Fruit fly (Drosophila melanogaster): ENCODE results near the gene CG34428.

CG34428 gene

DNA sequence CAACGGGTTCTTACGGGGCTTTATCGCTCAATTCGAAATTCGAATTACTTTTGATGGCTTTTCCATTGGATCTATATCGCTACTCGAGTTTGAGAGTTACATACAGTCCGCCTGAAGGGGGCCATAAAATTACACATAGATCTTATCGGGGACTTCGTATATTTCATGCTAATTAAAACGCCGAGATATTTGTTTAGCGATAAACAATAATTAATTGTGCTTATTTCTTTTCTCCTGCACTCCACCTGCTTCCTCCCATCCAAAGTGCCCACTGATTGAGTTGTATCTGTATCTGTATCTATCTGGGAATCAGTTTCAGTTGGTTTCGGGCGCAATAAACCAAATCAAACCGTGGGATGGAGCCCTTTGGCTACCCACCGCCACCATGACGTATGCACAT is 4.1 kb downstream of the CG34428 start:
- TF ChIP-seq noc (tag; optimal IDR thresholded peaks at IDR 0.05) = no peak

DNA sequence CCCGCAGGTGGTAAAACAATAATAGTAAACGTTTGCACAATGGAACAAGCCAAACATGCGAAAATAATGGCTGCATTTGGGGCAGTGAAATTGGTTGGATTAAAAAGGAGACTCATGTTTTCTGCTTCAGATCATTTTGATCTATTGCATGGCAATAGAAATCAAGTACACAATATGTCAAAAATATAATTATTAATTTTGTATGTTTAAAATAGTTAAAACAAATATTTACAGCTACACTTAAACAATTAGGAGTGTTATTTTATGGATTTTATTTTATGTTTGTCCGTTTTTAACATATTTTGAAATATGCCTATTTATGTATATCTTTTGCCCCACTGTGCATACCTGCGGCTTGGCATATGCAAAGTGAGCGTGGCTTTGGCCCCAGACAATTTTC is 4.7 kb downstream of the CG34428 start:
- TF ChIP-seq noc (tag; optimal IDR thresholded peaks at IDR 0.05) = no peak

DNA sequence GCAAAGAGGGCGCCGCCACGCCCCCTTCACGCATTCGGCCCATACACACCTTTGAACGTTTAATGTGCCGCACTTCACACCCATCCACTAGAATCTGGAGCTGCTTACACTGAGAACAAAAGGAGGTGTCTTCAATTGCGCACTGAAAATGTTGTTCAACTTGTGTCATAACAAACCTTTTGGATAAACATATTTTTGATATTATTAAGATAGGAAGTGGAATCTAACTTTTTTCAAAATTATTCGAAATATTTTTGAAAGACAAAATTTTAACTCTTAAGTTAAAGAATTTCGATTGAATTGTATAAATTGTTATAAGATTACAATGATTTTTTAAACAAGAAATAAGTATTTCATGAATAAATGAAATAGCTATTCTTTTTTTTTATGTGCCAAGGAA is 6.7 kb downstream of the CG34428 start:
- no peak for TF ChIP-seq noc (tag; optimal IDR thresholded peaks at IDR 0.05)

DNA sequence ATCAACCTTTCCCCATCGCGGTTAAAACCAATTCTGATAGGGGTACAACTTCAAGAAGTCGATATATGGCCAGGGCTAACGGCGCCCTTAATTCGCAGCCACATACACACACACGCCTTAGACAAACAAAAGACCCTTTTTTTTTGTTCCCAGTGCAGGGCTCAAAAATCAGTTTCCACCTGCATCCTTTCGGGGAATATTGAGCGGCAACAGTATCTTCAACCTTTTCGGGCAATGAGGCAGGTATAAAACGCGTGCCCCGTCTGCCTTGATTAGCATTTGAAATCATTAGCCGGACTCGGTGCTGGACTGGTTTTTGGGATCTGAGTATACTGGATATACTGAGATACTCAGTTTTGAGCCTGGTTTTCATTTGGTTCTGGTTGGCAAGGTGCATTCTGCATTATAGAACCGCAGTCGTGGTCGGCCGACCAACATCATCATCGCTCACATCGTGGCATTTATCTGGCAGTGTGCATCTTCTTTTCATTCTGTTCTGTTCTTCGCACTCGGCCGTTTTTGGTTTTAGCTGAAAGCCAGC is 12.6 kb downstream of the CG34428 start:
- no peak for TF ChIP-seq noc (tag; optimal IDR thresholded peaks at IDR 0.05)

DNA sequence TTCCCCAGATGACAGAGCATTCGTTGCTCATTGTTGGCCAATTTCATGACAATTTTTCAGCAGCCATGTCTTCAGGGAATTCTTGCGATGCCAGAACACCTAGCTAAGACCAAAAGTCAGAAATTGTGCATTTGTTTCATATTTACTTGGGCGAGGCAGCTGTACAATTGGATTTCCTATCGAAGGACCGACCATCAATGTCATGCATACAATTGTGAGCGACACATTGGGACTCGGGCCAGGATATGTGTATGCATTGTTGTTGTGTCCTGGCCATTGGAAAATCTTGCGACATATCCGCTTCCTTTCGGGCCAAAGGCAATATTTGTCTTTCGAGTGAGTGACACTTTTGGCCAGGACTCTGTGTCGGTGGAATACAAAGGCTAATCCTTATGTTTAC is 15.8 kb downstream of the CG34428 start:
- TF ChIP-seq noc (tag; optimal IDR thresholded peaks at IDR 0.05) = no peak

DNA sequence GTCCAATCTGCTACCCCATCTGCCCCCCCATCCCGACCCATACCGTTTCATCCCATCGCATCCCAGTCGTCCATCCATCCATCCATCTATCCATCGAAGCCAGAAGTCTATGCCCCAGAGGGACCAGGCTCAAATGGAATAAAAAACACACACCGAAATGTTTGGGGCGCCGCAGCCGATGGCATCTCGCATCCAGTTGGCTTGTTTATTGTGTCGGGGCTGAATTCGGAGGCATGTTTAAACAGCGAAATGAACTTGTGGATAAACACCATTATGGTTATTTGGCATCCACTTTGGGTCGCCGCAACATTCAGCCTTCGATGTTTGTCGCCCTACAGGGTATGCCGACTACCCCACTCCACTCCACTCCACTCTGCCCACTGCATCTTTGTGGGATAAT is 18.9 kb downstream of the CG34428 start:
- no peak for TF ChIP-seq noc (tag; optimal IDR thresholded peaks at IDR 0.05)

DNA sequence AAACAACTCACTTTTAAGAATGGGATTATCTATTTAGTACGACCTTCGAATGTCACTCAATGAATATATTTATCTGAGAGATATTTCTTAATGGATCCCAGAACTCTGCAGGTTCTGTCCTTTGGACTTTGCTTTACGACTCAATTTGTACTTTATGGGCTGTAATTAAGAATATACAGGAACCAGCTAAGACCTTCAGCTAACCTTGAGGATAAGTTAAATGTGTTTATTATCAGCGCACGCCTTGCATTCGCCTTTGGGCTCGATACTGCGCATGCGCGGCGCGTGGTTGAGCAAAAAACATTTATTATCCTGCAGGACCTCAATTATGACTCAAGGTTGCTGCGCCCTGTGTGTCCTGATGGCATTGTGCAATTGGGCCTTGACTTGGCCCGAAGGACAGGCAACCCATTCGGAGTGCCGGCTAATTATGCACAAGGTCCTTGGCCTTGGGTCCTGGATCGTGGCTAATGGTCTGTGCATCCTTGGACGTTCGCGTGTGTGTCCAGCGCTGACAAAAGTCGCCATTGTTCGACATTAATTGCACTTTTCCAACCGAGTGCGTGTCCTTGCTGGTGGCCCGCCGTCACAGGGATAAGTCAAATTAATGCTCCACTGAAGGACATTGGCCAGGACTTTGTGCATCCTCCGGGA is 19.9 kb downstream of the CG34428 start:
- no peak for TF ChIP-seq noc (tag; optimal IDR thresholded peaks at IDR 0.05)

DNA sequence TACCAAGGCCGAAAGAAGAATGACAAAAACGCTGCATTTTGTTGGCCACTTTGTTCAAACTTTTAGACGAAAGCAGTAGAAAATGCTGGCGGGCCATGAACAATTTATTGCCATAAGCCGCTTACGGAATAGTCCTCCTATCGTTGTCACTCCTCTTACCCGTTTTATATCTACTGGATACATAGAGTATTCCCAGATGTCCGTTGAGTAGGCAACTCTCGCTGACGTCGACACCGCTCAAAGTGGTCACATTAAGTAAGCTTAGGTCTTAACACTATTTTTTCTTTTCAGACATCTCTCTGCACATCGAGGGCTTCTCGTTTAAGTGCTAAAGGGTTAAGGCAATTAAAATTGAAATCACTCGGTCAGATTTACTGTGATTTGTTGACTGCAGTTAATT is 21.9 kb downstream of the CG34428 start:
- TF ChIP-seq noc (tag; optimal IDR thresholded peaks at IDR 0.05) = no peak

DNA sequence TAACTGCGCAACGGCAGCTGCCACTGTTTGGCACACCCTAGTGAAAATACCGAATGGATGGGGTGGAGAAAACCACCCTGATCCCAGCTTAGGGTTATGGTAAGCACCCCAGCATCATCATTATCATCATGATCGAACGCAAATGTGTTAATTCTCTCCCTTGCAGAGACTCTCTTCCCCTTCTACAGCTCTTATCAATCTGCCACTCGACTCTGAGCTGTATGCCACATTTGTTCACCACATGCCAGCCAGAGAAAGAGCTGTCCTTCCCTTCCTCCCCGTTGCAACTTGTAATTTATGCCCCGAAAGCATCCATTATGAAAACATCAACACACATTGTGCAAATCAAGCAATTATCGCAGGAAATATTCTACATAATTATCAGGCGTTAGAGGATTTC is 22.9 kb downstream of the CG34428 start:
- no peak for TF ChIP-seq noc (tag; optimal IDR thresholded peaks at IDR 0.05)

DNA sequence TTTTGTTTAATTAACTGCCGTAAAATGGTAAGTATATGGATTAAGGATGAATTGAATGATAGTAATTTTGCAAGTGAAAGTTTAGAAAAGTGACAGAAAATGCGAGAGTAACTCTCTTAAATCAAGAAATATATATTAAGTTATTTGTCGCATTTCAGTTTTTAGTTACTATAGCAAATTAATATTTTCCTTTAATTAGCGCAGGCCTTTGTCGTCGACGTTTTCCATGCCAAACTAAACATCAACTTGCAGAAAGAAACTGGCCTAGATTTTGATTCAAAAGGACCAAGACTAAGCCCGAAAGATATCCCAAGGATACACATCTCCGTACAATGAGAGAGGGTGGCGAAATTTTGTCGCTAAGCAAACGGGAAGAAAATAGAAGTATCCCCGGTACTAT is 25.6 kb downstream of the CG34428 start, which contains the start of gene CG17300:
TSS of gene CG17300 (minus strand) at position 101 of the 400 bp plus-strand sequence.
- no peak for TF ChIP-seq noc (tag; optimal IDR thresholded peaks at IDR 0.05)

DNA sequence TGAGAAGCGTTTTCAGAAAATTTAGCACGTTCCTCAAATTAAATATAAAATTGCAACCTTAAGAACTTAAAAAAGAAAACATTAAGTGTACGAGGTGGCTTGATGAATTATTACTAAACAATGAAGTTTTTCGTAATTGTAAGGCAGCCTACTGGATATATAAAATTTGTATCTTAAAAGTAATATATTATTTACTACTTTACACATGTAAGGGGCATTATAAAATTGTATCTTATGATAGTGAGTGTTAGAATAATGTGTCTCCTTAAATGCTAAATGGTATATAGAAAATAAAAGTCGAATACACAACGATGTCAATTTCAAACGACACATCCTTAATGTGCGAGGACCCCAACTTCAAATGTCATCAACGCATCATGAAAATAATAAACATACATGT is 28.3 kb downstream of the CG34428 start, which contains the start of gene CG11251:
TSS of gene CG11251 (minus strand) at position 101 of the 400 bp plus-strand sequence.
- TF ChIP-seq noc (tag; optimal IDR thresholded peaks at IDR 0.05) = no peak

DNA sequence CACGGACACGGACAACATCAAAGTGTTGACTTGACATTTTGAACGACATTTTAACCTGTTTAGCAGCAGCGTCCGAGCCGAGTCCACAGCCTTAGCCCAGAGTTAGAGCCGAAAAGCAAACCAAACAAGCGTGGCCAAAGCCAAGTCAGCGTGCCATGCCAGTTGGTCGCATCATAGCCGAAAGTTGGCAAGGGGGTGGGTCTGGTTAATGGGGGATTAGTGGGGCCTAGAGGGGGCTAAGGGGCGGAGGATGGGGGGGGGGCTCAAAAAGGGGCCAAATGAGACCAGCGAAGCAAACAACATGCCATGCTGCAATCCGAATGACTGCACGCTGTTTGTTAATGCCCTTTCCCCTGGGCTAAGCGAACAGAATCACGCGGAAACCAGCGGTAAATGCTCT is 37.6 kb downstream of the CG34428 start:
- TF ChIP-seq noc (tag; optimal IDR thresholded peaks at IDR 0.05) = no peak

DNA sequence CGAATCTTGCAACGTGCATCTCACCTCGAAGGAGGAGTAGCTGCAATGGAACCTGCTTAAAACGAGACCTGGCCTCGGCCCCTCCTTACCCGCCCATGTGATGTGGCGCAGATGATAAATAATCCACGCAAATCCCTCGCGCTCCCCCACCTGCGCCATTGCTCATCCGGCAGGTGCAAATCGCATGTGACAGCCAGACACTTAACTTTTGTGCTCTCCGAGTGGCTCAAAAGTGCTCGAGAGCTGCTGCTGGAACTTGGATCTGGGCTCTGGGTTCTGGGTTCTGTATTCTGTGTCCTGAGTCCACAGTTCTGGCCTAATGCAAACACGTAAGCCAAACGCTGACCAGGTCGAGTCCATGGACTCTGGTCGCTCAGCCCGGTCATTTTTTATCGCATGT is 38.9 kb downstream of the CG34428 start:
- no peak for TF ChIP-seq noc (tag; optimal IDR thresholded peaks at IDR 0.05)

DNA sequence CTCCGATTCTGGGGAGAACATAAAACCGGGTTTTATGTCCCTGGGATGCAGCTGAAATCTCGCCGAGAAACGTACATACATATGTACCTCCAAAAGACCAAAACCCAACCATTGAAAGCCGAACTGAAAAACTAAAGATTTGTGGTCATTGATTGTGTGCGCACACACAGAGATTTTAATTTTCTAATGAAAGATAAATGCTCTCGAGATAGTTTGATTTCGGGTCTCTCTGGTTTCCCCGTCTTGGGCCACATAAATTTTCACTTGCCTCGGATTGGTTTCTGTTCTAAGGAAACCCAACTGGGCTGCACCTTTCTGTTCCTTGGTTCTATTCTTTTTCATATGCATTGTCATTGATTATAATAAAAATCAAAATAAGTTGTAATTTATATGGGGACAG is 44.3 kb downstream of the CG34428 start:
- TF ChIP-seq noc (tag; optimal IDR thresholded peaks at IDR 0.05) = no peak

DNA sequence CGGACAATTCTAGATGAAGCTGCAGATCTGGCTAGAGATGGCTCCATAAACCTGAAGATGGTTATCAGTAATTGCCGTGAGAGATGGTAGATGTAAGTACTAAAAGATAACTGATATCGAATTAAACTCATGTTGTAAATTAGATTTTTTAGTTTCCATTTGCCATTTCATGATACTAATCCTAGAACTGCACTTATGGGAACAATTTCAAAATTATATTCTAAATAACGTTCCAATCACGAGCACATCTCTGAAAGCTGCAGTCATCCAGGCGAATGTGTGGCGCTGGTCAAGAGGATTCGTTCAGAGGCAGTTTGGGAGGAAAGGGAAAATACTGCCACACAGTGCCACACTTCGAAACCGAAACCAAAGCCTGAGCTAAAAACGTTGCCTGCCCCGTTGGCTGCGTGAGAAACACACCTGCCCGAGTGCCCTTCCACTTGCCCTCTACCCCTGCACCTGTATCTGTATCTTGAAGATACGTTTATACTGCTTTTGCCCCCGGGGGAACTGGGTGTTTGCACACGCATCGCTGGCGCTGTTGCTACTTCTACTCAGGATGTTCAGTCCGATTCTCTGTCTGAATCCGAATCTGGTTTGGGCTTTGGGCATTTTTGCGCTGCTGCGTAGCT is 45.9 kb downstream of the CG34428 start:
- no peak for TF ChIP-seq noc (tag; optimal IDR thresholded peaks at IDR 0.05)

DNA sequence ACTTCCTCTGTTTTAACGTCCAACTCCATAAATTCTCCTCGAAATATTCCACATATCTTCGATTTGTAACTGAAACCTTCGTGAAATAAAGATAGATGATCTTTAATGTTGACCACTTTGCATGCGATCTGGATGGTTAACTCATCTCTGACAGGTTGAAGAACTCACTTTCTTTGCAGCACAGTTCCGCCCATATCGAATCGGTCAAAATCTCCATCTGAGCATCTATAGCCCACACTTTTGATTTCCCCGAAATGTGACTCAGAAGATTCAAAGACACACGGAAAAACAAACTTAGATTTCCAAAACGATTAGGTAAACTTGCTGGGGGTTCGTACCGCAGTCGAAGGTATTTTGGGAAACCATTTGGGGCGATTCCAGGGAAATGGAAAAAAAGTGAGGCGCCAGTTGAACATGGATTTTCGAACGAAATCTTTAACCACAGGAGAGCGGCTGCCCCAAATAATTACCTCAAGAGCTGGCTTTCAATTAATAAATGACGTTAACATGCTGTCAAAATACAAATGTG is 46.9 kb downstream of the CG34428 start:
- TF ChIP-seq noc (tag; optimal IDR thresholded peaks at IDR 0.05) = no peak

DNA sequence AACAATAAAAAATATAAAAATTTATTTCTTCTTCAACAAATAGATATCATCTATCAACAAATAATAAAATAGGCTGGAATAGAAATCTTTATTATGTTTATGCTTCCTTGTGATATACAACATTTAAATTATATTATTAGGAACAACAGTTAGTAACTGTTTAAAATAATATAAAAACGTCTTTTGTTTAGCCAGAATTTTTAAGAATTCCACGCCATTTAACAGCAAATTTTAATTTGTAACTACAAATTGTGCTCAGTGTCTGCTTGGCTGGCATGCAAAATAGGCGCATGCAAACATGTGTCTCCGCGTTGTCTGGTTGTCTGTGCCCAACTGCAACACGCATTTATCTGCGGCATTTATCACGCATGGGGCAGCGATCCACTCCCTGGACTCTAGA is 47.8 kb downstream of the CG34428 start:
- TF ChIP-seq noc (tag; optimal IDR thresholded peaks at IDR 0.05) = no peak
